Fruit fly (Drosophila melanogaster) whole organism, pupa: ENCODE data around the gene CG11980.

Experiments
- CG12605 ChIP-seq: fragments of 200-800 bp; sonication (Bioruptor generic); IDR thresholded peaks from 2 replicates; pipeline ENCODE4 v1.3.6; 2022; ENCODE audit warnings: missing biosample characterization, missing genetic modification characterization
- rn ChIP-seq: fragments of 200-800 bp; sonication (Bioruptor generic); IDR thresholded peaks from 2 replicates; pipeline ENCODE4 v1.3.6; 2022; ENCODE audit warnings: missing biosample characterization, missing genetic modification characterization

- TF ChIP-seq CG12605 (no peak), rn (GFP tag; lab: Robert Waterston, UW) (no peak)
Measured at dm6 chr3R:8962860-8963755, 40.7 kb upstream of the CG11980 start, which contains the start of gene ich.
